Worm (Caenorhabditis elegans): Measurements from ENCODE around the gene F53A10.2.

- TF ChIP-seq ztf-11 (tag; optimal IDR thresholded peaks at IDR 0.05), result no peak
- TF ChIP-seq lsy-2 (tag; optimal IDR thresholded peaks at IDR 0.05), result no peak
- no peak for TF ChIP-seq nhr-76 (tag; optimal IDR thresholded peaks at IDR 0.05)
- no peak for TF ChIP-seq nhr-2 (tag; optimal IDR thresholded peaks at IDR 0.05)
- no peak for TF ChIP-seq unc-62 (GFP tag; optimal IDR thresholded peaks at IDR 0.05)
These were observed at the start of gene F53A10.2 for ce11 chrII:1197074-1197473.
